Fruit fly (Drosophila melanogaster) whole organism, embryonic: ENCODE results near the gene Inx7.

ENCODE experiments used
- ATbp ChIP-seq: fragments of 200-800 bp; sonication (Bioruptor generic); optimal IDR thresholded peaks from 2 replicates; lab custom pipeline; 2017; ENCODE audit warnings: missing biosample characterization, mild to moderate bottlenecking, missing genetic modification characterization, missing genetic modification reagents
- BEAF-32 ChIP-seq: fragments of 200-800 bp; sonication (Bioruptor generic); optimal IDR thresholded peaks from 3 replicates; lab custom pipeline; 2017; ENCODE audit warnings: missing biosample characterization, missing genetic modification characterization, mild to moderate bottlenecking, moderate library complexity, missing genetic modification reagents
- CG10147 ChIP-seq: fragments of 200-800 bp; sonication (Bioruptor generic); optimal IDR thresholded peaks from 2 replicates; lab custom pipeline; 2019; ENCODE audit warnings: missing biosample characterization, mild to moderate bottlenecking, missing genetic modification characterization, moderate library complexity
- CG10431 ChIP-seq: fragments of 200-800 bp; sonication (Bioruptor generic); optimal IDR thresholded peaks from 3 replicates; lab custom pipeline; 2018; ENCODE audit warnings: missing biosample characterization, mild to moderate bottlenecking, missing genetic modification characterization
- CG10959 ChIP-seq: fragments of 200-800 bp; sonication (Bioruptor generic); IDR thresholded peaks from 2 replicates; pipeline ENCODE4 v1.3.6; 2022; ENCODE audit warnings: missing biosample characterization, missing genetic modification characterization
- CG13775 ChIP-seq: fragments of 200-800 bp; sonication (Bioruptor generic); optimal IDR thresholded peaks from 3 replicates; lab custom pipeline; 2017; ENCODE audit warnings: missing biosample characterization, mild to moderate bottlenecking, missing genetic modification characterization
- CG1603 ChIP-seq: fragments of 200-800 bp; sonication (Bioruptor generic); optimal IDR thresholded peaks from 2 replicates; lab custom pipeline; 2019; ENCODE audit warnings: missing biosample characterization, mild to moderate bottlenecking, missing genetic modification characterization, moderate library complexity
- CG17802 ChIP-seq: fragments of 200-800 bp; sonication (Bioruptor generic); optimal IDR thresholded peaks from 2 replicates; lab custom pipeline; 2018; ENCODE audit warnings: missing biosample characterization, mild to moderate bottlenecking, missing genetic modification characterization, moderate library complexity
- CG18599 ChIP-seq: fragments of 200-800 bp; sonication (Bioruptor generic); optimal IDR thresholded peaks from 3 replicates; lab custom pipeline; 2017; ENCODE audit warnings: missing biosample characterization, missing genetic modification characterization, mild to moderate bottlenecking, moderate library complexity, missing genetic modification reagents
- CG2199 ChIP-seq: fragments of 200-800 bp; sonication (Bioruptor generic); IDR thresholded peaks from 3 replicates; pipeline ENCODE4 v1.3.6; 2022; ENCODE audit warnings: missing biosample characterization, missing genetic modification characterization
- CG30431 ChIP-seq: fragments of 200-800 bp; sonication (Bioruptor generic); optimal IDR thresholded peaks from 2 replicates; lab custom pipeline; 2017; ENCODE audit warnings: missing biosample characterization, missing genetic modification characterization
- CG4328 ChIP-seq: fragments of 200-800 bp; sonication (Bioruptor generic); optimal IDR thresholded peaks from 3 replicates; lab custom pipeline; 2017; ENCODE audit warnings: missing biosample characterization, missing genetic modification reagents, missing genetic modification characterization
- CG6689 ChIP-seq: fragments of 200-800 bp; sonication (Bioruptor generic); IDR thresholded peaks from 2 replicates; pipeline ENCODE4 v1.3.6; 2022; ENCODE audit warnings: missing biosample characterization, missing genetic modification characterization
- CG9437 ChIP-seq: fragments of 200-800 bp; sonication (Bioruptor generic); optimal IDR thresholded peaks from 2 replicates; lab custom pipeline; 2018; ENCODE audit warnings: missing biosample characterization, mild to moderate bottlenecking, missing genetic modification characterization
- CG9797 ChIP-seq: fragments of 200-800 bp; sonication (Bioruptor generic); optimal IDR thresholded peaks from 3 replicates; lab custom pipeline; 2018; ENCODE audit warnings: missing biosample characterization, mild to moderate bottlenecking, missing genetic modification characterization
- Camta ChIP-seq: fragments of 200-800 bp; sonication (Bioruptor generic); optimal IDR thresholded peaks from 2 replicates; lab custom pipeline; 2016; ENCODE audit warnings: missing biosample characterization, missing genetic modification characterization
- D ChIP-seq, 2 experiments: fragments of 200-800 bp in 1 of 2; fragments of >200 bp in 1 of 2; sonication (Bioruptor generic) in 1 of 2; optimal IDR thresholded peaks; 2 replicates in 1 of 2; 3 replicates in 1 of 2; lab custom pipeline; 2017; ENCODE audit warnings: mild to moderate bottlenecking in 1 of 2, missing biosample characterization in 1 of 2, missing genetic modification characterization in 1 of 2, missing genetic modification reagents in 1 of 2
- Deaf1 ChIP-seq: fragments of 200-800 bp; optimal IDR thresholded peaks from 3 replicates; lab custom pipeline; 2019; ENCODE audit warnings: missing biosample characterization, mild to moderate bottlenecking, missing genetic modification characterization, moderate library complexity
- ERR ChIP-seq: fragments of 200-800 bp; sonication (Bioruptor generic); optimal IDR thresholded peaks from 2 replicates; lab custom pipeline; 2016; ENCODE audit warnings: missing biosample characterization, missing genetic modification characterization
- Ets97D ChIP-seq: fragments of 200-800 bp; sonication (Bioruptor generic); optimal IDR thresholded peaks from 3 replicates; lab custom pipeline; 2016; ENCODE audit warnings: missing biosample characterization, missing genetic modification characterization
- HLHmδ ChIP-seq: fragments of 200-800 bp; sonication (Bioruptor generic); optimal IDR thresholded peaks from 2 replicates; lab custom pipeline; 2018; ENCODE audit warnings: missing biosample characterization, mild to moderate bottlenecking, missing genetic modification characterization, moderate library complexity
- HmgZ ChIP-seq: fragments of 200-800 bp; sonication (Bioruptor generic); optimal IDR thresholded peaks from 2 replicates; lab custom pipeline; 2018; ENCODE audit warnings: missing biosample characterization, mild to moderate bottlenecking, missing genetic modification characterization
- Hmr ChIP-seq: fragments of 200-800 bp; sonication (Bioruptor generic); optimal IDR thresholded peaks from 3 replicates; lab custom pipeline; 2017; ENCODE audit warnings: mild to moderate bottlenecking, missing biosample characterization, missing genetic modification reagents, missing genetic modification characterization
- Hr3 ChIP-seq: fragments of 200-800 bp; sonication (Bioruptor generic); optimal IDR thresholded peaks from 3 replicates; lab custom pipeline; 2016; ENCODE audit warnings: missing biosample characterization, missing genetic modification characterization
- Lpt ChIP-seq: fragments of >200 bp; optimal IDR thresholded peaks from 2 replicates; lab custom pipeline; 2018; ENCODE audit warnings: missing biosample characterization, missing genetic modification characterization
- Med ChIP-seq: fragments of 200-800 bp; sonication (Bioruptor generic); peaks from one replicate; lab custom pipeline; 2016; ENCODE audit warnings: missing biosample characterization, missing genetic modification characterization, mild to moderate bottlenecking, inconsistent platforms, moderate library complexity
- Scr ChIP-seq: fragments of 200-800 bp; sonication (Bioruptor generic); IDR thresholded peaks from 2 replicates; pipeline ENCODE4 v1.3.6; 2022; ENCODE audit warnings: missing biosample characterization, missing genetic modification characterization; ENCODE audit not compliant: partially characterized antibody
- Sox100B ChIP-seq: fragments of 200-800 bp; sonication (Bioruptor generic); optimal IDR thresholded peaks from 3 replicates; lab custom pipeline; 2018; ENCODE audit warnings: missing biosample characterization, mild to moderate bottlenecking, missing genetic modification characterization
- ac ChIP-seq: fragments of 200-800 bp; sonication (Bioruptor generic); optimal IDR thresholded peaks from 3 replicates; lab custom pipeline; 2017; ENCODE audit warnings: missing biosample characterization, mild to moderate bottlenecking, missing genetic modification characterization
- chm ChIP-seq: fragments of 200-800 bp; sonication (Bioruptor generic); IDR thresholded peaks from 2 replicates; pipeline ENCODE4 v1.3.6; 2022; ENCODE audit warnings: missing biosample characterization, missing genetic modification characterization
- danr ChIP-seq: fragments of 200-800 bp; sonication (Bioruptor generic); IDR thresholded peaks from 2 replicates; pipeline ENCODE4 v1.3.6; 2022; ENCODE audit warnings: missing biosample characterization, missing genetic modification characterization
- fd3F ChIP-seq: fragments of 200-800 bp; sonication (Bioruptor generic); optimal IDR thresholded peaks from 2 replicates; lab custom pipeline; 2018; ENCODE audit warnings: missing biosample characterization, mild to moderate bottlenecking, missing genetic modification characterization, moderate library complexity
- fd64A ChIP-seq: fragments of 200-800 bp; sonication (Bioruptor generic); optimal IDR thresholded peaks from 3 replicates; lab custom pipeline; 2018; ENCODE audit warnings: missing biosample characterization, mild to moderate bottlenecking, missing genetic modification characterization
- h ChIP-seq: fragments of >200 bp; optimal IDR thresholded peaks from 2 replicates; lab custom pipeline; 2017
- lab ChIP-seq: fragments of 200-800 bp; sonication (Bioruptor generic); optimal IDR thresholded peaks from 3 replicates; lab custom pipeline; 2017; ENCODE audit warnings: missing biosample characterization, missing genetic modification characterization, mild to moderate bottlenecking, moderate library complexity, missing genetic modification reagents
- mam ChIP-seq: fragments of 200-800 bp; sonication (Bioruptor generic); optimal IDR thresholded peaks from 3 replicates; lab custom pipeline; 2016; ENCODE audit warnings: missing biosample characterization, missing genetic modification characterization
- mirr ChIP-seq: fragments of 200-800 bp; sonication (Bioruptor generic); optimal IDR thresholded peaks from 3 replicates; lab custom pipeline; 2018; ENCODE audit warnings: missing biosample characterization, mild to moderate bottlenecking, missing genetic modification characterization
- nerfin-2 ChIP-seq: fragments of 200-800 bp; sonication (Bioruptor generic); IDR thresholded peaks from 2 replicates; pipeline ENCODE4 v1.3.6; 2022; ENCODE audit warnings: missing biosample characterization, missing genetic modification characterization; ENCODE audit not compliant: partially characterized antibody
- pzg ChIP-seq: fragments of 200-800 bp; sonication (Bioruptor generic); optimal IDR thresholded peaks from 3 replicates; lab custom pipeline; 2018; ENCODE audit warnings: missing biosample characterization, mild to moderate bottlenecking, missing genetic modification characterization, moderate library complexity
- scrt ChIP-seq: fragments of 200-800 bp; sonication (Bioruptor generic); optimal IDR thresholded peaks from 2 replicates; lab custom pipeline; 2018; ENCODE audit warnings: missing biosample characterization, mild to moderate bottlenecking, missing genetic modification characterization, moderate library complexity
- stwl ChIP-seq: fragments of 200-800 bp; sonication (Bioruptor generic); optimal IDR thresholded peaks from 3 replicates; lab custom pipeline; 2018; ENCODE audit warnings: missing biosample characterization, mild to moderate bottlenecking, missing genetic modification characterization, moderate library complexity
- tgo ChIP-seq: fragments of 200-800 bp; sonication (Bioruptor generic); IDR thresholded peaks from 3 replicates; pipeline ENCODE4 v1.3.6; 2022; ENCODE audit warnings: missing biosample characterization, missing genetic modification characterization
- tio ChIP-seq: fragments of 200-800 bp; sonication (Bioruptor generic); optimal IDR thresholded peaks from 2 replicates; lab custom pipeline; 2017; ENCODE audit warnings: missing biosample characterization, missing genetic modification characterization, inconsistent platforms
- unpg ChIP-seq: fragments of 200-800 bp; sonication (Bioruptor generic); optimal IDR thresholded peaks from 3 replicates; lab custom pipeline; 2018; ENCODE audit warnings: missing biosample characterization, mild to moderate bottlenecking, missing genetic modification characterization, moderate library complexity
- wdn ChIP-seq: fragments of 200-800 bp; sonication (Bioruptor generic); IDR thresholded peaks from 2 replicates; pipeline ENCODE4 v1.3.6; 2022; ENCODE audit warnings: missing biosample characterization, missing genetic modification characterization

Inx7 gene

dm6 chrX:6997653-6998491 is 4.5 kb upstream of the Inx7 start (continued):
- TF ChIP-seq CG17802 (tag; lab: Kevin White, UChicago) (peak; percentile 6), CG2199 (no peak; the same call in 2 of the 3 replicates), BEAF-32 (GFP tag; lab: Kevin White, UChicago) (peak; percentile 35), CG30431 (GFP tag; lab: Kevin White, UChicago) (peak; percentile 6), ATbp (GFP tag; lab: Kevin White, UChicago) (peak; percentile 6), CG9797 (GFP tag; lab: Kevin White, UChicago) (no peak), tgo (no peak)
- TF ChIP-seq, all 482 proteins: peak for 104

dm6 chrX:6996965-6997652 is 3.7 kb upstream of the Inx7 start:
- TF ChIP-seq Lpt (GFP tag; lab: Kevin White, UChicago) (peak; percentile 31), CG6689 (GFP tag; lab: Robert Waterston, UW) (no peak), CG10431 (no peak), Med (GFP tag; lab: Kevin White, UChicago) (peak; percentile 51), fd3F (no peak), Camta (GFP tag; lab: Kevin White, UChicago) (no peak), stwl (tag; lab: Kevin White, UChicago) (no peak), mirr (GFP tag; lab: Kevin White, UChicago) (peak; percentile 96), Scr (GFP tag; lab: Robert Waterston, UW) (no peak), ERR (GFP tag; lab: Kevin White, UChicago) (no peak), Deaf1 (tag; lab: Kevin White, UChicago) (peak; percentile 70), Ets97D (GFP tag; lab: Kevin White, UChicago) (no peak), lab (GFP tag; lab: Kevin White, UChicago) (no peak), danr (GFP tag; lab: Robert Waterston, UW) (no peak), CG4328 (no peak), chm (GFP tag; lab: Robert Waterston, UW) (no peak; the same call in 1 of the 2 replicates), CG10147 (GFP tag; lab: Kevin White, UChicago) (no peak), wdn (GFP tag; lab: Robert Waterston, UW) (no peak), CG9437 (GFP tag; lab: Kevin White, UChicago) (no peak), h (lab: Kevin White, UChicago) (no peak), unpg (GFP tag; lab: Kevin White, UChicago) (no peak), ATbp (GFP tag; lab: Kevin White, UChicago) (no peak), HLHmδ (no peak), CG1603 (no peak), Hmr (no peak), Hr3 (no peak), CG13775 (GFP tag; lab: Kevin White, UChicago) (no peak), pzg (no peak), nerfin-2 (GFP tag; lab: Robert Waterston, UW) (no peak), D (optimal IDR thresholded peaks at IDR 0.05; lab: Kevin White, UChicago) (no peak), D (GFP tag; optimal IDR thresholded peaks at IDR 0.05; lab: Kevin White, UChicago) (no peak), fd64A (GFP tag; lab: Kevin White, UChicago) (no peak), ac (GFP tag; lab: Kevin White, UChicago) (no peak), CG18599 (GFP tag; lab: Kevin White, UChicago) (no peak), mam (GFP tag; lab: Kevin White, UChicago) (no peak), tio (no peak), scrt (GFP tag; lab: Kevin White, UChicago) (no peak), CG10959 (GFP tag; lab: Robert Waterston, UW) (no peak), HmgZ (tag; lab: Kevin White, UChicago) (peak; percentile 41), Sox100B (GFP tag; lab: Kevin White, UChicago) (no peak)
